Fruit fly (Drosophila melanogaster): Measurements from ENCODE around the gene Art4.

dm6 chr3R:9968827-9969675 is 16.8 kb downstream of the Art4 start:
- TF ChIP-seq psq (optimal IDR thresholded peaks at IDR 0.05) (no peak), ttk (optimal IDR thresholded peaks at IDR 0.05) (no peak), h (optimal IDR thresholded peaks at IDR 0.05) (no peak)

Data from Kc167 (cell line).